Fruit fly (Drosophila melanogaster): ENCODE measurements around the gene CG10428.

DNA sequence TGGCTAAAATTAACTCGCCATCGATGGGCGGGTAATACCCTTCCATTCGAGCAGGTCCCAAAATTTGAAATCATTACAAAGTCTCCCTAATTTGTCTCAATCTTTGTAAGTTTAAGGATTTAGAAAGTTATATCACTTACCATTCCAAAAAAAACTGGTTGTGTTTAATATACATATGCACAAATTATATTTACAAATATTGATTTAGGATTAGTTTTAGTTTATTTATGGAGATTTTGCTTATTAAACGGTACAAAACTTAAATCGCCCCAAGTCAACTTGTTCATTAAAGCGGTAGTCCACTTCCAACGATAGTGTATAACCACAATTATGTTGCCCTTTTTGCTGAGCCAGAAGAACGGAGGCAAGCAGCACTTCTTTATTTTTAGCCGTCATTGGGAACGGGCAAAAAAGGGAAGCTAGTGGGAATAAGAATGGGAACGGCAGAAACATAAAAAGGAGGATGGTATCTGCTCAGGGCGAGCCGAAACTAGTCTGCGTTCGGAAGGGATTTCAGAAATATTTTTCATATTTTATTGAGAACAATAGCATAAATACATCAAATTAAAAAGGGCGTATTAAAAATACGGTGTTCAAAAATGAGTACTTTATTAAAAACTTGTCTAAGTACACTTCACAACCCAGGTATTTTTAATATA, 490 bp upstream of the CG10428 start:
- TF ChIP-seq CG7372 (GFP tag; IDR thresholded peaks at IDR 0.05) (0 out of 2 replicates have a peak, but pooled peaks have one; percentile 16), BEAF-32 (GFP tag; optimal IDR thresholded peaks at IDR 0.05) (no peak)
